Worm (Caenorhabditis elegans): ENCODE measurements around the gene gcy-34.

ce11 chrV:13428660-13429059, 43.0 kb upstream of the gcy-34 start, which contains the start of gene srd-19:
- TF ChIP-seq nhr-71 (tag; optimal IDR thresholded peaks at IDR 0.05) (no peak), mdl-1 (tag; optimal IDR thresholded peaks at IDR 0.05) (no peak), ceh-90 (tag; optimal IDR thresholded peaks at IDR 0.05) (no peak), ets-5 (GFP tag; IDR thresholded peaks at IDR 0.05) (no peak), fkh-10 (GFP tag; optimal IDR thresholded peaks at IDR 0.05) (no peak), nhr-76 (tag; optimal IDR thresholded peaks at IDR 0.05) (no peak), lin-39 (tag; optimal IDR thresholded peaks at IDR 0.05) (no peak)
